Fruit fly (Drosophila melanogaster) whole organism, adult: Measurements from ENCODE around the gene Spn85F.

ENCODE experiments used
- CG1620 ChIP-seq: fragments of 200-800 bp; sonication (Bioruptor generic); optimal IDR thresholded peaks from 2 replicates; lab custom pipeline; 2016; ENCODE audit warnings: missing biosample characterization, missing genetic modification characterization
- Clk ChIP-seq: fragments of 200-800 bp; sonication (Bioruptor generic); optimal IDR thresholded peaks from 2 replicates; lab custom pipeline; 2017; ENCODE audit warnings: missing biosample characterization, missing genetic modification characterization

dm6 chr3R:9966109-9966701, 30.8 kb upstream of the Spn85F start:
- TF ChIP-seq Clk (GFP tag; lab: Kevin White, UChicago) (no peak), CG1620 (GFP tag; lab: Kevin White, UChicago) (no peak)
